Fruit fly (Drosophila melanogaster): ENCODE data around the gene CG12012.

dm6 chr3L:3381869-3382488 is 5.4 kb downstream of the CG12012 start:
- TF ChIP-seq tai (GFP tag; optimal IDR thresholded peaks at IDR 0.05) (no peak), psq (GFP tag; optimal IDR thresholded peaks at IDR 0.05) (no peak), ey (GFP tag; optimal IDR thresholded peaks at IDR 0.05) (no peak), Jra (GFP tag; optimal IDR thresholded peaks at IDR 0.05) (no peak), CrebA (GFP tag; optimal IDR thresholded peaks at IDR 0.05; ENCODE audit: borderline replicate concordance) (no peak), dmrt93B (GFP tag; optimal IDR thresholded peaks at IDR 0.05) (no peak), Sp1 (GFP tag; optimal IDR thresholded peaks at IDR 0.05) (no peak), GATAd (GFP tag; optimal IDR thresholded peaks at IDR 0.05) (no peak), Hr83 (GFP tag; optimal IDR thresholded peaks at IDR 0.05; ENCODE audit: poor library complexity, severe bottlenecking) (no peak)
